Worm (Caenorhabditis elegans) whole organism, early embryonic: Measurements from ENCODE around the gene W02B8.1.

Source experiments
- ama-1 ChIP-seq: fragments of 150-350 bp; optimal IDR thresholded peaks from 2 replicates; lab custom pipeline; 2014
- hmg-4 ChIP-seq: fragments of 200-800 bp; sonication (Bioruptor generic); optimal IDR thresholded peaks from 2 replicates; lab custom pipeline; 2018; ENCODE audit warnings: mild to moderate bottlenecking, missing genetic modification characterization, missing compliant biosample characterization
- scrt-1 ChIP-seq: fragments of 200-800 bp; sonication (Bioruptor generic); IDR thresholded peaks from 2 replicates; pipeline ENCODE4 v1.3.6; 2022; ENCODE audit warnings: missing genetic modification characterization, missing compliant biosample characterization

DNA sequence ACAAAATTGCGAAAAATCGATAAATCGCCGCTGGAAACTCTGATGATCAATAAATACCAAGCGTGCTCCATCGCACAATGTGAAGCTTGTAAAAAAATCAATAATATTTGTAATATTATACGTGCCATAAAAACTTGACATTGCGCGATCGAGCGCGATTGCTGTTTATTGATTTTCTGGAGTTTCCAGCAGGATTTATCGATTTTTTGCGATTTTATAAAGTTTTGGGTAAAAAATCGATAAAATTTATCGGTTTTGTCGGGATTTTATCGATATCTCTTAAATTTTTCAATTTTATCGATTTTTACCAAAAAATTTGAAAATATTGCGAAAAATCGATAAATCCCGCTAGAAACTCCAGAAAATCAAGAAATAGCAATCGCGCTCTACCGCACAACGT, 2.1 kb downstream of the W02B8.1 start:
- TF ChIP-seq ama-1 (lab: Kevin White, UChicago) = no peak
- no peak for TF ChIP-seq scrt-1 (GFP tag; lab: Robert Waterston, UW)
- no peak for TF ChIP-seq hmg-4 (GFP tag; lab: Kevin White, UChicago)
